Worm (Caenorhabditis elegans) whole organism, late embryonic: ENCODE results near the gene F26H11.4.

Experiments
- C38D4.7 ChIP-seq: fragments of 200-800 bp; sonication (Bioruptor generic); optimal IDR thresholded peaks from 2 replicates; lab custom pipeline; 2018; ENCODE audit warnings: mild to moderate bottlenecking, missing genetic modification characterization, moderate library complexity, missing compliant biosample characterization
- F13H6.1 ChIP-seq: sonication (generic microtip); optimal IDR thresholded peaks from 2 replicates; lab custom pipeline; 2016; ENCODE audit warnings: missing genetic modification characterization, missing compliant biosample characterization
- K02D7.2 ChIP-seq: sonication (generic microtip); optimal IDR thresholded peaks from 2 replicates; lab custom pipeline; 2017; ENCODE audit warnings: mild to moderate bottlenecking, missing genetic modification characterization, missing compliant biosample characterization
- K09A11.1 ChIP-seq: sonication (generic microtip); optimal IDR thresholded peaks from 2 replicates; lab custom pipeline; 2017; ENCODE audit warnings: antibody characterized with exemption, mild to moderate bottlenecking, missing genetic modification characterization, missing compliant biosample characterization; ENCODE audit not compliant: insufficient read depth
- Y22D7AL.16 ChIP-seq: sonication (generic microtip); optimal IDR thresholded peaks from 2 replicates; lab custom pipeline; 2016; ENCODE audit warnings: missing genetic modification characterization, missing compliant biosample characterization
- ahr-1 ChIP-seq: sonication (generic microtip); optimal IDR thresholded peaks from 2 replicates; lab custom pipeline; 2016; ENCODE audit warnings: missing genetic modification characterization, missing compliant biosample characterization
- ama-1 ChIP-seq: fragments of 150-350 bp; optimal IDR thresholded peaks from 2 replicates; lab custom pipeline; 2014
- ceh-14 ChIP-seq: sonication (generic microtip); optimal IDR thresholded peaks from 2 replicates; lab custom pipeline; 2016; ENCODE audit warnings: missing genotype, missing genetic modification characterization, missing compliant biosample characterization
- ceh-18 ChIP-seq: sonication (generic microtip); optimal IDR thresholded peaks from 2 replicates; lab custom pipeline; 2016; ENCODE audit warnings: missing genetic modification characterization, missing compliant biosample characterization
- ceh-2 ChIP-seq: sonication (generic microtip); optimal IDR thresholded peaks from 2 replicates; lab custom pipeline; 2016; ENCODE audit warnings: missing genotype, missing genetic modification characterization, missing compliant biosample characterization
- ceh-22 ChIP-seq: sonication (generic microtip); optimal IDR thresholded peaks from 2 replicates; lab custom pipeline; 2017; ENCODE audit warnings: missing biosample characterization, missing genetic modification characterization
- ceh-24 ChIP-seq: sonication (generic microtip); optimal IDR thresholded peaks from 2 replicates; lab custom pipeline; 2016; ENCODE audit warnings: mild to moderate bottlenecking, missing genetic modification characterization, missing compliant biosample characterization
- ceh-30 ChIP-seq: fragments of 150-350 bp; optimal IDR thresholded peaks from 2 replicates; lab custom pipeline; 2014; ENCODE audit warnings: missing biosample characterization, missing genetic modification characterization
- ceh-31 ChIP-seq: sonication (generic microtip); optimal IDR thresholded peaks from 2 replicates; lab custom pipeline; 2016; ENCODE audit warnings: missing genetic modification characterization, missing compliant biosample characterization
- ceh-34 ChIP-seq: sonication (generic microtip); optimal IDR thresholded peaks from 2 replicates; lab custom pipeline; 2016; ENCODE audit warnings: mild to moderate bottlenecking, missing genetic modification characterization, missing compliant biosample characterization
- ceh-48 ChIP-seq: sonication (generic microtip); optimal IDR thresholded peaks from 2 replicates; lab custom pipeline; 2016; ENCODE audit warnings: missing genetic modification characterization, inconsistent platforms, missing compliant biosample characterization
- ceh-6 ChIP-seq: fragments of 200-800 bp; sonication (Bioruptor generic); optimal IDR thresholded peaks from 2 replicates; lab custom pipeline; 2018; ENCODE audit warnings: mild to moderate bottlenecking, missing genetic modification characterization, missing compliant biosample characterization
- ceh-9 ChIP-seq: sonication (generic microtip); optimal IDR thresholded peaks from 2 replicates; lab custom pipeline; 2016; ENCODE audit warnings: mild to moderate bottlenecking, missing genetic modification characterization, inconsistent platforms, missing compliant biosample characterization
- dmd-4 ChIP-seq: sonication (generic microtip); optimal IDR thresholded peaks from 2 replicates; lab custom pipeline; 2016; ENCODE audit warnings: borderline replicate concordance, missing genetic modification characterization, missing compliant biosample characterization
- dve-1 ChIP-seq: sonication (generic microtip); optimal IDR thresholded peaks from 2 replicates; lab custom pipeline; 2017; ENCODE audit warnings: antibody characterized with exemption, mild to moderate bottlenecking, missing genetic modification characterization, missing compliant biosample characterization
- elt-2 ChIP-seq: sonication (generic microtip); optimal IDR thresholded peaks from 2 replicates; lab custom pipeline; 2016; ENCODE audit warnings: missing genetic modification reagents, missing genetic modification characterization, missing compliant biosample characterization
- elt-4 ChIP-seq: sonication (generic microtip); optimal IDR thresholded peaks from 2 replicates; lab custom pipeline; 2016; ENCODE audit warnings: missing genetic modification characterization, missing compliant biosample characterization
- ets-4 ChIP-seq: sonication (generic microtip); optimal IDR thresholded peaks from 2 replicates; lab custom pipeline; 2016; ENCODE audit warnings: missing genetic modification characterization, missing compliant biosample characterization
- eyg-1 ChIP-seq: sonication (generic microtip); optimal IDR thresholded peaks from 2 replicates; lab custom pipeline; 2016; ENCODE audit warnings: missing genotype, missing genetic modification characterization, missing compliant biosample characterization
- fkh-6 ChIP-seq: sonication (generic microtip); optimal IDR thresholded peaks from 2 replicates; lab custom pipeline; 2016; ENCODE audit warnings: missing genetic modification characterization, missing compliant biosample characterization
- hlh-13 ChIP-seq: fragments of 200-800 bp; sonication (Bioruptor generic); optimal IDR thresholded peaks from 2 replicates; lab custom pipeline; 2018; ENCODE audit warnings: mild to moderate bottlenecking, missing genetic modification characterization, missing compliant biosample characterization
- hlh-15 ChIP-seq: sonication (generic microtip); optimal IDR thresholded peaks from 2 replicates; lab custom pipeline; 2016; ENCODE audit warnings: missing genetic modification characterization, missing compliant biosample characterization
- hlh-6 ChIP-seq: sonication (generic microtip); optimal IDR thresholded peaks from 2 replicates; lab custom pipeline; 2016; ENCODE audit warnings: missing genotype, missing genetic modification characterization, missing compliant biosample characterization
- hlh-8 ChIP-seq: sonication (generic microtip); optimal IDR thresholded peaks from 2 replicates; lab custom pipeline; 2016; ENCODE audit warnings: missing genotype, missing genetic modification characterization, missing compliant biosample characterization
- lim-6 ChIP-seq: sonication (generic microtip); optimal IDR thresholded peaks from 2 replicates; lab custom pipeline; 2016; ENCODE audit warnings: missing genetic modification characterization, missing compliant biosample characterization
- lin-11 ChIP-seq: fragments of 200-800 bp; sonication (Bioruptor generic); optimal IDR thresholded peaks from 2 replicates; lab custom pipeline; 2018; ENCODE audit warnings: mild to moderate bottlenecking, missing genetic modification characterization, missing compliant biosample characterization
- madf-2 ChIP-seq: sonication (generic microtip); optimal IDR thresholded peaks from 2 replicates; lab custom pipeline; 2017; ENCODE audit warnings: missing genetic modification characterization, missing compliant biosample characterization
- nfya-1 ChIP-seq: sonication (generic microtip); optimal IDR thresholded peaks from 2 replicates; lab custom pipeline; 2017; ENCODE audit warnings: missing genetic modification characterization, mild to moderate bottlenecking, missing compliant biosample characterization, antibody characterized with exemption, moderate library complexity
- nhr-11 ChIP-seq: fragments of 150-350 bp; optimal IDR thresholded peaks from 2 replicates; lab custom pipeline; 2014; ENCODE audit warnings: missing biosample characterization, missing genetic modification characterization
- npax-4 ChIP-seq: sonication (generic microtip); optimal IDR thresholded peaks from 2 replicates; lab custom pipeline; 2016; ENCODE audit warnings: missing genetic modification characterization, missing compliant biosample characterization
- pat-9 ChIP-seq: fragments of 200-800 bp; sonication (Bioruptor generic); optimal IDR thresholded peaks from 2 replicates; lab custom pipeline; 2018; ENCODE audit warnings: mild to moderate bottlenecking, missing genetic modification characterization, moderate library complexity, missing compliant biosample characterization
- pax-1 ChIP-seq: fragments of 150-350 bp; optimal IDR thresholded peaks from 2 replicates; lab custom pipeline; 2014; ENCODE audit warnings: missing biosample characterization, missing genetic modification characterization
- pha-2 ChIP-seq: sonication (generic microtip); optimal IDR thresholded peaks from 2 replicates; lab custom pipeline; 2017; ENCODE audit warnings: mild to moderate bottlenecking, missing genetic modification characterization, missing compliant biosample characterization
- pqm-1 ChIP-seq: sonication (generic microtip); optimal IDR thresholded peaks from 2 replicates; lab custom pipeline; 2016; ENCODE audit warnings: missing genetic modification characterization, missing compliant biosample characterization
- pros-1 ChIP-seq: fragments of 150-350 bp; optimal IDR thresholded peaks from 2 replicates; lab custom pipeline; 2014; ENCODE audit warnings: missing biosample characterization, missing genetic modification reagents, missing genetic modification characterization
- ref-2 ChIP-seq: sonication (generic microtip); optimal IDR thresholded peaks from 2 replicates; lab custom pipeline; 2016; ENCODE audit warnings: missing genetic modification characterization, missing compliant biosample characterization
- rnt-1 ChIP-seq: sonication (generic microtip); optimal IDR thresholded peaks from 2 replicates; lab custom pipeline; 2016; ENCODE audit warnings: missing genetic modification characterization, missing compliant biosample characterization
- tbx-2 ChIP-seq: sonication (generic microtip); optimal IDR thresholded peaks from 2 replicates; lab custom pipeline; 2016; ENCODE audit warnings: missing genetic modification characterization, missing compliant biosample characterization
- ttx-3 ChIP-seq: sonication (generic microtip); optimal IDR thresholded peaks from 2 replicates; lab custom pipeline; 2016; ENCODE audit warnings: missing genetic modification reagents, missing genetic modification characterization, missing compliant biosample characterization
- unc-3 ChIP-seq, 2 experiments: fragments of 200-800 bp in 1 of 2; sonication (Bioruptor generic) in 1 of 2; sonication (generic microtip) in 1 of 2; conservative IDR thresholded peaks in 1 of 2; optimal IDR thresholded peaks in 1 of 2; 2 replicates each; pipeline versions ENCODE4 v1.3.6 to Lab custom; 2016 to 2022; ENCODE audit warnings: missing compliant biosample characterization in 2 of 2, missing genetic modification characterization in 2 of 2, missing genetic modification reagents in 1 of 2
- unc-42 ChIP-seq: sonication (generic microtip); optimal IDR thresholded peaks from 2 replicates; lab custom pipeline; 2016; ENCODE audit warnings: missing genotype, missing genetic modification characterization, missing compliant biosample characterization
- unc-86 ChIP-seq: sonication (generic microtip); optimal IDR thresholded peaks from 2 replicates; lab custom pipeline; 2016; ENCODE audit warnings: missing genetic modification characterization, missing compliant biosample characterization

Gene F26H11.4

ce11 chrII:14390036-14390763 lies 18.2 kb upstream of the F26H11.4 start, which contains the start of the genes kbp-3 and nurf-1:
Gene kbp-3 (minus strand): TSS chrII:14390078.
Gene nurf-1 (plus strand): TSS chrII:14390713.
- TF ChIP-seq ets-4 (tag; lab: Kevin White, UChicago) (no peak), ceh-31 (tag; lab: Kevin White, UChicago) (peak; percentile 51), unc-42 (tag; lab: Kevin White, UChicago) (peak; percentile 63), elt-2 (peak; percentile 1), nfya-1 (tag; lab: Kevin White, UChicago) (peak; percentile 20), npax-4 (tag; lab: Kevin White, UChicago) (no peak), ceh-48 (peak; percentile 57), ceh-9 (tag; lab: Kevin White, UChicago) (no peak), ceh-34 (peak; percentile 3), tbx-2 (peak; percentile 38)

ce11 chrII:14393766-14394165 lies 14.6 kb upstream of the F26H11.4 start:
- TF ChIP-seq dmd-4 (tag; lab: Kevin White, UChicago) (no peak), unc-3 (GFP tag; conservative IDR thresholded peaks at IDR 0.05; lab: Robert Waterston, UW) (no peak), unc-3 (tag; optimal IDR thresholded peaks at IDR 0.05; lab: Kevin White, UChicago) (no peak), F13H6.1 (no peak), ets-4 (tag; lab: Kevin White, UChicago) (no peak), tbx-2 (no peak), ttx-3 (tag; lab: Kevin White, UChicago) (no peak), ceh-24 (tag; lab: Kevin White, UChicago) (no peak), K09A11.1 (tag; lab: Kevin White, UChicago) (no peak), ahr-1 (no peak), ceh-14 (tag; lab: Kevin White, UChicago) (no peak)
- TF ChIP-seq, all 69 proteins: peak for 0

ce11 chrII:14399595-14399994 lies 8.8 kb upstream of the F26H11.4 start:
- TF ChIP-seq pha-2 (tag; lab: Kevin White, UChicago) = peak; percentile 2
- no peak for TF ChIP-seq ceh-22
- peak; percentile 11 for TF ChIP-seq rnt-1 (tag; lab: Kevin White, UChicago)
- no peak for TF ChIP-seq nhr-11 (tag; lab: Kevin White, UChicago)
- no peak for TF ChIP-seq K02D7.2
- peak; percentile 5 for TF ChIP-seq ceh-14 (tag; lab: Kevin White, UChicago)
- no peak for TF ChIP-seq pros-1 (tag; lab: Kevin White, UChicago)
- TF ChIP-seq dmd-4 (tag; lab: Kevin White, UChicago) = no peak
- TF ChIP-seq ama-1 (lab: Kevin White, UChicago) = no peak
- no peak for TF ChIP-seq hlh-6
- TF ChIP-seq ceh-24 (tag; lab: Kevin White, UChicago) = no peak
- no peak for TF ChIP-seq lin-11 (tag; lab: Kevin White, UChicago)
- TF ChIP-seq hlh-13 (GFP tag; lab: Kevin White, UChicago) = no peak
- no peak for TF ChIP-seq fkh-6 (tag; lab: Kevin White, UChicago)
- TF ChIP-seq eyg-1 (tag; lab: Kevin White, UChicago) = no peak
- TF ChIP-seq Y22D7AL.16 (tag; lab: Kevin White, UChicago) = no peak
- TF ChIP-seq ref-2 (tag; lab: Kevin White, UChicago) = no peak
- peak; percentile 71 for TF ChIP-seq ceh-31 (tag; lab: Kevin White, UChicago)
- TF ChIP-seq ceh-9 (tag; lab: Kevin White, UChicago) = no peak
- TF ChIP-seq unc-86 = no peak
- TF ChIP-seq elt-4 = no peak
- peak; percentile 78 for TF ChIP-seq nfya-1 (tag; lab: Kevin White, UChicago)
- no peak for TF ChIP-seq C38D4.7 (GFP tag; lab: Kevin White, UChicago)
- TF ChIP-seq ceh-6 (GFP tag; lab: Kevin White, UChicago) = no peak
- peak; percentile 39 for TF ChIP-seq ceh-48
- TF ChIP-seq hlh-15 (tag; lab: Kevin White, UChicago) = no peak
- TF ChIP-seq pat-9 (tag; lab: Kevin White, UChicago) = no peak
- peak; percentile 89 for TF ChIP-seq ceh-30
- no peak for TF ChIP-seq madf-2 (tag; lab: Kevin White, UChicago)
- peak; percentile 60 for TF ChIP-seq pax-1 (tag; lab: Kevin White, UChicago)
- peak; percentile 48 for TF ChIP-seq dve-1 (tag; lab: Kevin White, UChicago)
- no peak for TF ChIP-seq pqm-1 (tag; lab: Kevin White, UChicago)
- peak; percentile 45 for TF ChIP-seq ceh-2 (tag; lab: Kevin White, UChicago)
- TF ChIP-seq hlh-8 = no peak
- TF ChIP-seq ceh-18 (tag; lab: Kevin White, UChicago) = no peak
- no peak for TF ChIP-seq lim-6 (tag; lab: Kevin White, UChicago)
